Worm (Caenorhabditis elegans) whole organism, young adult: Measurements from ENCODE around the gene srt-16.

Experiments used
- F37B4.10 ChIP-seq: fragments of 200-800 bp; sonication (Bioruptor generic); IDR thresholded peaks from 2 replicates; pipeline ENCODE4 v1.3.6; 2022; ENCODE audit warnings: missing genetic modification characterization, missing compliant biosample characterization
- Y95B8A.8 ChIP-seq: fragments of 200-800 bp; sonication (Bioruptor generic); IDR thresholded peaks from 2 replicates; pipeline ENCODE4 v1.3.6; 2022; ENCODE audit warnings: missing genetic modification reagents, missing genetic modification characterization, missing compliant biosample characterization
- akir-1 ChIP-seq: fragments of 200-800 bp; sonication (Bioruptor generic); optimal IDR thresholded peaks from 2 replicates; lab custom pipeline; 2018; ENCODE audit warnings: mild to moderate bottlenecking, missing genetic modification characterization, moderate library complexity, missing compliant biosample characterization
- ama-1 ChIP-seq, 3 experiments: fragments of 150-350 bp in 1 of 3; sonication (generic microtip) in 2 of 3; optimal IDR thresholded peaks; 2 replicates each; lab custom pipeline; 2014 to 2018; ENCODE audit warnings: missing biosample characterization in 2 of 3, missing genetic modification characterization in 2 of 3, missing genetic modification reagents in 2 of 3
- aptf-3 ChIP-seq: fragments of 200-800 bp; sonication (Bioruptor generic); IDR thresholded peaks from 2 replicates; pipeline ENCODE4 v1.3.6; 2022; ENCODE audit warnings: missing genetic modification characterization, missing compliant biosample characterization
- athp-1 ChIP-seq: sonication (generic microtip); optimal IDR thresholded peaks from 2 replicates; lab custom pipeline; 2017; ENCODE audit warnings: mild to moderate bottlenecking, missing genetic modification characterization, missing compliant biosample characterization
- dox-1 ChIP-seq: fragments of 200-800 bp; sonication (Bioruptor generic); IDR thresholded peaks from 2 replicates; pipeline ENCODE4 v1.3.6; 2022; ENCODE audit warnings: missing genetic modification reagents, missing genetic modification characterization, missing compliant biosample characterization
- egrh-3 ChIP-seq: fragments of 200-800 bp; sonication (Bioruptor generic); IDR thresholded peaks from 2 replicates; pipeline ENCODE4 v1.3.6; 2022; ENCODE audit warnings: missing genetic modification reagents, missing genetic modification characterization, missing compliant biosample characterization
- nfya-1 ChIP-seq: sonication (generic microtip); optimal IDR thresholded peaks from 2 replicates; lab custom pipeline; 2017; ENCODE audit warnings: antibody characterized with exemption, missing compliant biosample characterization, missing genetic modification characterization, borderline replicate concordance; ENCODE audit not compliant: insufficient read depth
- nhr-80 ChIP-seq: sonication (generic microtip); optimal IDR thresholded peaks from 2 replicates; lab custom pipeline; 2016; ENCODE audit warnings: missing genetic modification characterization, missing compliant biosample characterization
- pha-4 ChIP-seq: fragments of 150-350 bp; sonication (generic microtip); optimal IDR thresholded peaks from 2 replicates; lab custom pipeline; 2014; ENCODE audit warnings: missing biosample characterization, missing genetic modification reagents, missing genetic modification characterization
- sptf-2 ChIP-seq: fragments of 200-800 bp; sonication (Bioruptor generic); optimal IDR thresholded peaks from 2 replicates; lab custom pipeline; 2018; ENCODE audit warnings: mild to moderate bottlenecking, missing genetic modification characterization, missing compliant biosample characterization
- unc-130 ChIP-seq: sonication (generic microtip); optimal IDR thresholded peaks from 2 replicates; lab custom pipeline; 2016; ENCODE audit warnings: missing genetic modification reagents, missing genetic modification characterization, missing compliant biosample characterization
- ztf-6 ChIP-seq: fragments of 200-800 bp; sonication (Bioruptor generic); IDR thresholded peaks from 2 replicates; pipeline ENCODE4 v1.3.6; 2022; ENCODE audit warnings: missing genetic modification reagents, missing genetic modification characterization, missing compliant biosample characterization

ce11 chrV:3038058-3038457 is 26.3 kb downstream of the srt-16 start:
- TF ChIP-seq athp-1 (tag; lab: Kevin White, UChicago) (no peak), F37B4.10 (no peak), dox-1 (GFP tag; lab: Robert Waterston, UW) (no peak), pha-4 (no peak), aptf-3 (GFP tag; lab: Robert Waterston, UW) (no peak), unc-130 (GFP tag; lab: Kevin White, UChicago) (no peak), ama-1 (optimal IDR thresholded peaks at IDR 0.05; lab: Kevin White, UChicago) (no peak), ama-1 (GFP tag; optimal IDR thresholded peaks at IDR 0.05; lab: Kevin White, UChicago) (no peak), sptf-2 (no peak), nhr-80 (tag; lab: Kevin White, UChicago) (no peak), akir-1 (GFP tag; lab: Kevin White, UChicago) (no peak), nfya-1 (tag; lab: Kevin White, UChicago) (no peak), ztf-6 (no peak), egrh-3 (peak; percentile 75; the same call in 1 of the 2 replicates), Y95B8A.8 (GFP tag; lab: Robert Waterston, UW) (no peak)
